Worm (Caenorhabditis elegans) whole organism, L4/young adult: Measurements from ENCODE around the gene T12A7.10.

ENCODE experiments used
- W03F9.2 ChIP-seq: fragments of 150-350 bp; optimal IDR thresholded peaks from 2 replicates; lab custom pipeline; 2014; ENCODE audit warnings: missing biosample characterization, missing genetic modification characterization
- dao-5 ChIP-seq: sonication (generic microtip); optimal IDR thresholded peaks from 2 replicates; lab custom pipeline; 2016; ENCODE audit warnings: missing genotype, missing genetic modification characterization, moderate library complexity, missing compliant biosample characterization
- him-1 ChIP-seq: sonication (generic microtip); optimal IDR thresholded peaks from 2 replicates; lab custom pipeline; 2016; ENCODE audit warnings: missing genotype, missing genetic modification reagents, missing genetic modification characterization, missing compliant biosample characterization

DNA sequence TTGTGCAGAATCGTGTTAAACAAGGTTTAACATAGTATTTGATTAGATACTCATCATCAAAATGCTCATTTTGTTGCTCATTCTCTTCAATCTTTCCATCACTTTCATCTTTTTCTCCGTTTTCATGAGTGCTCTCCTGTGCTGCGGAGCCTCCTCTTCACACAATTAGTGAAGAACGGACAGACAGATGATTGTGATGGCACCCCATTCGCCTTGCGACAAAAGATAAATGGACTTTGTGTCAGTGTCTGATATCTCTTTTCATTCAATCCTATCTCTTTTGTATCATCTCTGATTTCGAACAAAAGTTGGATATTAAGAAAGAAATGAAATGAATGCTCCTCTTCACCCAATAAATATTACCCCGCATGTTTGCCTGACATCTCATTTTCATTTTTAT, 44.6 kb downstream of the T12A7.10 start:
- TF ChIP-seq him-1 (tag; lab: Kevin White, UChicago) (no peak), W03F9.2 (tag; lab: Kevin White, UChicago) (no peak), dao-5 (no peak)
